Worm (Caenorhabditis elegans) whole organism, L4 larva: ENCODE measurements around the gene dkc-1.

Experiments
- D1046.2 ChIP-seq: fragments of 200-800 bp; sonication (Bioruptor generic); IDR thresholded peaks from 2 replicates; pipeline ENCODE4 v1.3.6; 2022; ENCODE audit warnings: missing genetic modification characterization, missing compliant biosample characterization
- F26F4.8 ChIP-seq: fragments of 200-800 bp; sonication (Bioruptor generic); conservative IDR thresholded peaks from 2 replicates; pipeline ENCODE4 v1.3.6; 2022; ENCODE audit warnings: missing genetic modification characterization, missing compliant biosample characterization
- Y5F2A.4 ChIP-seq: fragments of 200-800 bp; sonication (Bioruptor generic); optimal IDR thresholded peaks from 2 replicates; lab custom pipeline; 2018; ENCODE audit warnings: mild to moderate bottlenecking, missing genetic modification characterization, missing compliant biosample characterization
- Y75B8A.6 ChIP-seq: fragments of 200-800 bp; sonication (Bioruptor generic); IDR thresholded peaks from 2 replicates; pipeline ENCODE4 v1.3.6; 2022; ENCODE audit warnings: missing genetic modification reagents, missing genetic modification characterization, missing compliant biosample characterization
- ZK546.5 ChIP-seq, 2 experiments: sonication (generic microtip); optimal IDR thresholded peaks; 2 replicates each; lab custom pipeline; 2017; ENCODE audit warnings: missing biosample characterization in 2 of 2, missing genetic modification characterization in 2 of 2
- aha-1 ChIP-seq: fragments of 150-350 bp; peaks from one replicate; lab custom pipeline; 2014; ENCODE audit warnings: missing biosample characterization, missing genetic modification characterization
- ceh-28 ChIP-seq: fragments of 150-350 bp; optimal IDR thresholded peaks from 2 replicates; lab custom pipeline; 2014; ENCODE audit warnings: missing biosample characterization, missing genetic modification reagents, missing genetic modification characterization
- ceh-32 ChIP-seq: sonication (generic microtip); optimal IDR thresholded peaks from 2 replicates; lab custom pipeline; 2016; ENCODE audit warnings: mild to moderate bottlenecking, missing genetic modification characterization, missing compliant biosample characterization; ENCODE audit not compliant: poor library complexity
- daf-16 ChIP-seq, 3 experiments: sonication (generic microtip); optimal IDR thresholded peaks; 2 replicates each; lab custom pipeline; 2016 to 2017; ENCODE audit warnings: missing genetic modification characterization in 3 of 3, missing genetic modification reagents in 3 of 3, mild to moderate bottlenecking in 2 of 3, missing compliant biosample characterization in 2 of 3, missing biosample characterization in 1 of 3, moderate library complexity in 1 of 3
- fkh-10 ChIP-seq: fragments of 150-350 bp; optimal IDR thresholded peaks from 2 replicates; lab custom pipeline; 2014; ENCODE audit warnings: missing biosample characterization, missing genetic modification reagents, missing genetic modification characterization
- fos-1 ChIP-seq: fragments of 150-350 bp; optimal IDR thresholded peaks from 2 replicates; lab custom pipeline; 2014; ENCODE audit warnings: missing biosample characterization, missing genetic modification characterization
- lin-1 ChIP-seq: fragments of 200-800 bp; sonication (Bioruptor generic); IDR thresholded peaks from 2 replicates; pipeline ENCODE4 v1.3.6; 2022; ENCODE audit warnings: missing genetic modification reagents, missing genetic modification characterization, missing compliant biosample characterization
- madf-5 ChIP-seq, 2 experiments: fragments of 200-800 bp; sonication (Bioruptor generic); IDR thresholded peaks; 2 replicates each; pipeline ENCODE4 v1.3.6; 2022; ENCODE audit warnings: missing compliant biosample characterization in 2 of 2, missing genetic modification characterization in 2 of 2
- nhr-76 ChIP-seq: fragments of 150-350 bp; optimal IDR thresholded peaks from 2 replicates; lab custom pipeline; 2014; ENCODE audit warnings: missing biosample characterization, missing genetic modification characterization
- pha-4 ChIP-seq, 2 experiments: fragments of 150-350 bp in 1 of 2; fragments of 200-800 bp in 1 of 2; sonication (Bioruptor generic) in 1 of 2; IDR thresholded peaks in 1 of 2; optimal IDR thresholded peaks in 1 of 2; 2 replicates each; pipeline versions ENCODE4 v1.3.6 to Lab custom; 2014 to 2022; ENCODE audit warnings: missing genetic modification characterization in 2 of 2, missing genetic modification reagents in 2 of 2, missing biosample characterization in 1 of 2, missing compliant biosample characterization in 1 of 2
- set-16 ChIP-seq: fragments of 200-800 bp; sonication (Bioruptor generic); IDR thresholded peaks from 2 replicates; pipeline ENCODE4 v1.3.6; 2022; ENCODE audit warnings: missing genetic modification reagents, missing genetic modification characterization, missing compliant biosample characterization
- skn-1 ChIP-seq: fragments of 150-350 bp; optimal IDR thresholded peaks from 2 replicates; lab custom pipeline; 2014; ENCODE audit warnings: missing biosample characterization, missing genetic modification characterization
- spr-1 ChIP-seq: sonication (generic microtip); optimal IDR thresholded peaks from 2 replicates; lab custom pipeline; 2016; ENCODE audit warnings: mild to moderate bottlenecking, missing genetic modification characterization, missing compliant biosample characterization
- tra-1 ChIP-seq: fragments of 200-800 bp; sonication (Bioruptor generic); IDR thresholded peaks from 2 replicates; pipeline ENCODE4 v1.3.6; 2022; ENCODE audit warnings: missing genetic modification reagents, missing genetic modification characterization, missing compliant biosample characterization

dkc-1 gene

DNA sequence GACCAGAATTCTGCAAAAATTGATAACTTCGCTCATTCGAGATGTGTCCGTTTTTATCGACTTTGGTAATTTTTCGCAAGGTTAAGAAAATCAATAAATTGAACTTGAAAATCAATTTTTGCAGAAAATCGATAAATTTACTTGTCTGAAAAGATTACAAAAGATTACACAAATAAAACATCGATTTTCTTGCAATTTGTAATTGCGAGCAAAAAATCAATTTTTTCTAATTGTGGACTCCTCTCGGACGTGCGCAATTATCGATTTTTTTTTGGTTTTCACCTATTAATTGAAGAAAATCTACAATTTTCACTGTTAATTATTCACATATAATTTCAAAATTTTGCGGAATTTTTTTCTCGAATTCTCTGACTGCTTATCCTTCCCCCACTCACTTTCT, 43.0 kb downstream of the dkc-1 start:
- no peak for TF ChIP-seq lin-1
- peak; percentile 16 for TF ChIP-seq aha-1 (tag; lab: Kevin White, UChicago)
- TF ChIP-seq ceh-28 = peak; percentile 80
- TF ChIP-seq D1046.2 = no peak
- TF ChIP-seq F26F4.8 (GFP tag; lab: Robert Waterston, UW) = no peak

DNA sequence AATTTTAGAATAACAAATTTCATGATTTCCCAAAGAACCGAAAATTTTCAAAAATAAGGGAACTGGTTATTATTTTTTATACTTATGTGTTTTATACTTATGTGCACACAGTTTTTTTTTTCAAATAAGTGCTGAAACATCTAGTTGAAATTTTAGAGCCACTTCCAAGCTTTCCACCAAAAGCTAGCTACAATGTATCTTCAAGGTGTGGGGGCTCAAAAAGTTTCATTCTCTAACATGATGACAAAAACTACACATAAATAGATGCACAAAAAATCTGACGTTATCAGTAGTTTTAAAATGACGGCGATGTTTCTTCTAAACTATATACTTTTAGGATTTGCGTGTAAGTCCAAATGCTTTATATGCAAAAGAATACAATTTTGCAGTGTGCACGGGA, 45.8 kb downstream of the dkc-1 start, which contains the start of gene clec-163:
Gene clec-163, plus strand, starts transcription at position 301 of the 400 bp plus-strand sequence.
- no peak for TF ChIP-seq skn-1 (tag; lab: Kevin White, UChicago)
- TF ChIP-seq tra-1 (GFP tag; lab: Robert Waterston, UW) = no peak
- no peak for TF ChIP-seq daf-16 (GFP tag; optimal IDR thresholded peaks at IDR 0.05; lab: Kevin White, UChicago)
- no peak for TF ChIP-seq daf-16 (tag; optimal IDR thresholded peaks at IDR 0.05; lab: Kevin White, UChicago)
- no peak for TF ChIP-seq set-16 (GFP tag; lab: Robert Waterston, UW)
- no peak for TF ChIP-seq spr-1 (tag; lab: Kevin White, UChicago)
- TF ChIP-seq Y75B8A.6 (GFP tag; lab: Robert Waterston, UW) = no peak
- TF ChIP-seq F26F4.8 (GFP tag; lab: Robert Waterston, UW) = no peak
- TF ChIP-seq madf-5 (GFP tag; IDR thresholded peaks at IDR 0.05; lab: Robert Waterston, UW) = no peak
- TF ChIP-seq ZK546.5 (tag; optimal IDR thresholded peaks at IDR 0.05; lab: Kevin White, UChicago) = no peak
- no peak for TF ChIP-seq Y5F2A.4 (GFP tag; lab: Kevin White, UChicago)
- TF ChIP-seq pha-4 (GFP tag; IDR thresholded peaks at IDR 0.05; lab: Robert Waterston, UW) = no peak
- TF ChIP-seq pha-4 (tag; optimal IDR thresholded peaks at IDR 0.05; lab: Kevin White, UChicago) = no peak
- no peak for TF ChIP-seq nhr-76
- TF ChIP-seq fos-1 = no peak
- TF ChIP-seq fkh-10 = no peak
- no peak for TF ChIP-seq aha-1 (tag; lab: Kevin White, UChicago)
- no peak for TF ChIP-seq ceh-32 (tag; lab: Kevin White, UChicago)
- TF ChIP-seq, all 104 proteins: peak for 0
